Worm (Caenorhabditis elegans) whole organism, L4 larva: ENCODE measurements around the gene prmt-9.

Experiments
- T20F7.1 ChIP-seq: fragments of 200-800 bp; sonication (Bioruptor generic); optimal IDR thresholded peaks from 2 replicates; lab custom pipeline; 2018; ENCODE audit warnings: mild to moderate bottlenecking, missing genetic modification characterization, missing compliant biosample characterization
- Y48G9A.11 ChIP-seq: fragments of 200-800 bp; sonication (Bioruptor generic); IDR thresholded peaks from 2 replicates; pipeline ENCODE4 v1.3.6; 2022; ENCODE audit warnings: missing genetic modification reagents, missing genetic modification characterization, missing compliant biosample characterization
- fos-1 ChIP-seq: fragments of 150-350 bp; optimal IDR thresholded peaks from 2 replicates; lab custom pipeline; 2014; ENCODE audit warnings: missing biosample characterization, missing genetic modification characterization
- nhr-28 ChIP-seq: fragments of 150-350 bp; optimal IDR thresholded peaks from 2 replicates; lab custom pipeline; 2014; ENCODE audit warnings: missing biosample characterization, missing genetic modification characterization
- nhr-48 ChIP-seq: sonication (generic microtip); optimal IDR thresholded peaks from 2 replicates; lab custom pipeline; 2016; ENCODE audit warnings: mild to moderate bottlenecking, missing genetic modification characterization, missing compliant biosample characterization
- unc-39 ChIP-seq: sonication (generic microtip); optimal IDR thresholded peaks from 2 replicates; lab custom pipeline; 2017; ENCODE audit warnings: missing biosample characterization, missing genetic modification characterization

DNA sequence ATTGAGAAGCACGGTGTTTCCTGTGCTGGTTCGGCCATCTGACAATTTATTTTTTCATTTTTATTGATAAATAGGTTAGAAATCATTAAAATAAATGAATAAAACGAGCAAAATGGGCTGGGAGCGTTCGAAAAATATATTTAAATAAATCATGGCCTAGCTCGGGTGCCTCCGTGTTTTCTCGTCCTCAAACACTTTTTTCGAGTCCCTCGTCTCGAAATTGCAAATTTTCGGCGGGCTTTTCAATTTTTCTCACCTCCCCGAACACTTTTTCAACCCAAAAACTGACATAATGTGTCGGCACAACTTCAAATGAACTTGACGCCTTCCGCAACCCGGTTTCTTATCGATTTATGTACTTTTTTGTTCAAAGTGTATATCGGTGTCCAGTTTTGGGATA lies at the start of gene prmt-9:
- TF ChIP-seq Y48G9A.11 (GFP tag; lab: Robert Waterston, UW), result no peak
- TF ChIP-seq fos-1 (tag; lab: Kevin White, UChicago), result no peak
- no peak for TF ChIP-seq unc-39
- TF ChIP-seq nhr-28 (tag; lab: Kevin White, UChicago), result no peak
- TF ChIP-seq nhr-48 (tag; lab: Kevin White, UChicago), result no peak
- no peak for TF ChIP-seq T20F7.1
